Worm (Caenorhabditis elegans): ENCODE results near the gene cab-1.

The cab-1 gene

ce11 chrX:12222723-12223122 lies 10.0 kb upstream of the cab-1 start:
- no peak for TF ChIP-seq zag-1 (tag; optimal IDR thresholded peaks at IDR 0.05)
- TF ChIP-seq elt-2 (tag; optimal IDR thresholded peaks at IDR 0.05), result peak; percentile 16
- peak; percentile 21 for TF ChIP-seq nhr-85 (tag)

DNA sequence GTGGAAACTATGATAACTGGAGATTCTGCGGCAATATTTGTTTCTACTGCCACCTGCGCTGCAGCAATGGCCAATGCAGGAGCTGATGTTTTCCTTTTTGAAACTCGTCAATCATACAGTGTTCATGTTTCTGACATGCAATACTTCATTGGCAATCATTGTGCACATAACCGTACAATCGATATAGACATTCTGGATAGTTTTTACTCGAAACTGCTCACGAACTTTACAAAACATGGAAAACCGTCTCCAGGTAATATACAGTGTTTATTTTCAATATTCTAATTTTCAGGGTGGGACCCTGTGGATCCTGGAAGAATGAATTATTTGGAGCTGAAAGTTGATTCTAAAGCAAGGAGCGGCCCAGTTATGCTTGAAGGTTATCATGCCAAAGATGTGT lies 9.1 kb upstream of the cab-1 start, which contains the start of gene cest-9.2:
TSS of gene cest-9.2 (plus strand) at position 301 of the 400 bp plus-strand sequence.
- no peak for TF ChIP-seq nhr-77 (tag; optimal IDR thresholded peaks at IDR 0.05)
- no peak for TF ChIP-seq sox-4 (tag; optimal IDR thresholded peaks at IDR 0.05)
- TF ChIP-seq fos-1 (tag; optimal IDR thresholded peaks at IDR 0.05), result no peak
- no peak for TF ChIP-seq xbp-1 (tag; optimal IDR thresholded peaks at IDR 0.05)
- no peak for TF ChIP-seq snu-23 (GFP tag; optimal IDR thresholded peaks at IDR 0.05)
- no peak for TF ChIP-seq dpl-1 (GFP tag; optimal IDR thresholded peaks at IDR 0.05)
- no peak for TF ChIP-seq lin-14 (GFP tag; optimal IDR thresholded peaks at IDR 0.05)
- no peak for TF ChIP-seq ztf-4 (tag; optimal IDR thresholded peaks at IDR 0.05)
- no peak for TF ChIP-seq Y116A8C.19 (tag; optimal IDR thresholded peaks at IDR 0.05; ENCODE audit: borderline replicate concordance)
- no peak for TF ChIP-seq lsy-2 (tag; optimal IDR thresholded peaks at IDR 0.05)
- TF ChIP-seq tbx-2 (tag; optimal IDR thresholded peaks at IDR 0.05), result no peak
- TF ChIP-seq egl-27 (tag; optimal IDR thresholded peaks at IDR 0.05), result no peak
- TF ChIP-seq elt-2 (tag; optimal IDR thresholded peaks at IDR 0.05), result no peak
- no peak for TF ChIP-seq pag-3 (tag; optimal IDR thresholded peaks at IDR 0.05; ENCODE audit: borderline replicate concordance, insufficient read depth)
- TF ChIP-seq C04F5.9 (tag; optimal IDR thresholded peaks at IDR 0.05), result no peak
- TF ChIP-seq aly-2 (tag; optimal IDR thresholded peaks at IDR 0.05), result no peak
- no peak for TF ChIP-seq tlp-1 (tag; optimal IDR thresholded peaks at IDR 0.05)

ce11 chrX:12219477-12219876 lies 6.8 kb upstream of the cab-1 start, which contains the start of gene cest-8:
cest-8 (plus strand) TSS chrX:12219660.
- TF ChIP-seq alr-1 (tag; optimal IDR thresholded peaks at IDR 0.05; ENCODE audit: borderline replicate concordance), result no peak
- TF ChIP-seq nhr-28 (tag; optimal IDR thresholded peaks at IDR 0.05), result no peak
- no peak for TF ChIP-seq ama-1 (optimal IDR thresholded peaks at IDR 0.05)
- TF ChIP-seq mep-1 (tag; optimal IDR thresholded peaks at IDR 0.05), result no peak
- no peak for TF ChIP-seq egl-27 (tag; optimal IDR thresholded peaks at IDR 0.05)
- TF ChIP-seq nhr-19 (GFP tag; conservative IDR thresholded peaks at IDR 0.05), result no peak
- no peak for TF ChIP-seq C16A3.4 (tag; optimal IDR thresholded peaks at IDR 0.05)
- TF ChIP-seq nhr-237 (tag; optimal IDR thresholded peaks at IDR 0.05), result no peak
- TF ChIP-seq zip-4 (GFP tag; optimal IDR thresholded peaks at IDR 0.05), result no peak

DNA sequence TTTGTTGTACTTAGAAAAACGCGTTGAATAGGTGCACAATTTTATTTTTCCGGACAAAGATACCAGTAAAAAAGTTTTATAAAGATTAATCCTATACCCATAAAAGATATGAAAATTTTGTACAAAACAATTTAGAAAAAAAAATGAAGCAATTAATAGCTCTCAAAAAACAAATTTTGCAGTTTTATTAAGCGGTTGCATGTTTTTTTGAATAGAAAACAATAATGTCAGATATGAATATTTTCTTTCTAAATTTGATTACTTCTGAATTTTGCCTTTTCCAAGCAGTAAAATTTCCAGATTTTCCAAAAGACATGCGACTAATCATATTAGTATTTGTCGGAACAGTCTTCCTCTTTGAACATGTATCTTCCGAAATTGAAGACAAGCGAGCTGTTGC lies 4.2 kb upstream of the cab-1 start, which contains the start of gene C23H4.8:
TSS of gene C23H4.8 (plus strand) at position 301 of the 400 bp plus-strand sequence.
- TF ChIP-seq efl-3 (GFP tag; optimal IDR thresholded peaks at IDR 0.05) (no peak), lin-13 (GFP tag; optimal IDR thresholded peaks at IDR 0.05) (no peak), lsy-2 (tag; optimal IDR thresholded peaks at IDR 0.05) (no peak), zip-4 (GFP tag; optimal IDR thresholded peaks at IDR 0.05) (no peak), hpl-2 (GFP tag; optimal IDR thresholded peaks at IDR 0.05) (no peak), ets-5 (GFP tag; IDR thresholded peaks at IDR 0.05) (no peak), nhr-11 (tag; optimal IDR thresholded peaks at IDR 0.05) (no peak), sptf-1 (tag; optimal IDR thresholded peaks at IDR 0.05) (no peak), C04F5.9 (tag; optimal IDR thresholded peaks at IDR 0.05) (no peak), sox-4 (tag; optimal IDR thresholded peaks at IDR 0.05) (no peak), fkh-10 (GFP tag; optimal IDR thresholded peaks at IDR 0.05) (no peak), aha-1 (tag; optimal IDR thresholded peaks at IDR 0.05) (no peak), ceh-88 (GFP tag; IDR thresholded peaks at IDR 0.05) (no peak), fkh-8 (tag; optimal IDR thresholded peaks at IDR 0.05) (no peak), lin-15B (tag; optimal IDR thresholded peaks at IDR 0.05) (no peak)

Measured in whole organism, L1 larva.